Worm (Caenorhabditis elegans): ENCODE measurements around the gene plk-1.

- TF ChIP-seq snpc-4 (tag; optimal IDR thresholded peaks at IDR 0.05) (no peak), unc-62 (GFP tag; optimal IDR thresholded peaks at IDR 0.05) (no peak), ztf-11 (tag; optimal IDR thresholded peaks at IDR 0.05) (no peak), ZK546.5 (tag; optimal IDR thresholded peaks at IDR 0.05) (no peak), ama-1 (optimal IDR thresholded peaks at IDR 0.05) (no peak), aly-2 (tag; optimal IDR thresholded peaks at IDR 0.05) (no peak), mdl-1 (tag; optimal IDR thresholded peaks at IDR 0.05) (no peak), elt-3 (tag; optimal IDR thresholded peaks at IDR 0.05) (no peak), C34F6.9 (tag; optimal IDR thresholded peaks at IDR 0.05) (no peak), blmp-1 (tag; optimal IDR thresholded peaks at IDR 0.05; ENCODE audit: insufficient read depth) (no peak), alr-1 (tag; optimal IDR thresholded peaks at IDR 0.05) (no peak), dmd-4 (tag; optimal IDR thresholded peaks at IDR 0.05) (no peak)
Observed at ce11 chrIII:8105771-8106170, 4.6 kb downstream of the plk-1 start.

All from whole organism, L2 larva.